Worm (Caenorhabditis elegans): ENCODE measurements around the gene clc-28.

clc-28 gene

DNA sequence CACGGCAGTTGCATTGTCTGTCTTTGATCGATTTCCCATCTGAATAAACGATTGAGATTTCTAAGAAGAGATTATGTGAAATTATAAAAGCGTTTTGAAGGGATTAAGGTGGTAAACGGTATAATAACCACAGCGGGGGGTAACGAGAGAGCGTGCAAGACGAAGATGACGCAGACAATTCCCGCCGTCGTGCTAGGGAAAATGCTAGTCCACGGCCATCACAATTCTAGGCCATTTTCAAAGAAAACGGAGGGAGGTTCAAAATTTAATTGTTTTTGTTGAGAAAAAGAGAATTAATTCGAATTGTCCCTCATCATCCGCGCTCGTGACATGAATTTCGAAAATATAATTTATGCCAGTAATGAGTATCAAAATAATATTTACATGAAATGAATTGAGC, 20.2 kb downstream of the clc-28 start, which contains the start of gene F10E9.11 (continued):
- TF ChIP-seq dve-1 (tag; optimal IDR thresholded peaks at IDR 0.05; ENCODE audit: insufficient read depth): peak; percentile 72
- TF ChIP-seq mxl-3 (GFP tag; optimal IDR thresholded peaks at IDR 0.05): peak; percentile 64
- no peak for TF ChIP-seq F10B5.3 (tag; optimal IDR thresholded peaks at IDR 0.05)
- TF ChIP-seq D1046.2 (GFP tag; IDR thresholded peaks at IDR 0.05): no peak; the same call in 1 of the 2 replicates
- TF ChIP-seq lin-39 (tag; optimal IDR thresholded peaks at IDR 0.05): no peak
- no peak for TF ChIP-seq fos-1 (tag; optimal IDR thresholded peaks at IDR 0.05)
- peak; percentile 36 for TF ChIP-seq T20F7.1 (GFP tag; optimal IDR thresholded peaks at IDR 0.05)
- TF ChIP-seq unc-130 (GFP tag; optimal IDR thresholded peaks at IDR 0.05): peak; percentile 96
- 0 out of 2 replicates have a peak, but pooled peaks have one; percentile 16 for TF ChIP-seq daf-19 (GFP tag; conservative IDR thresholded peaks at IDR 0.05)
- no peak for TF ChIP-seq lin-1 (GFP tag; IDR thresholded peaks at IDR 0.05)
- TF ChIP-seq ceh-20 (GFP tag; IDR thresholded peaks at IDR 0.05): peak; percentile 26; the same call in 1 of the 2 replicates
- no peak for TF ChIP-seq nhr-237 (tag; optimal IDR thresholded peaks at IDR 0.05)
- peak; percentile 48; the same call in 1 of the 2 replicates for TF ChIP-seq ceh-44 (GFP tag; IDR thresholded peaks at IDR 0.05)
- TF ChIP-seq dmd-6 (GFP tag; IDR thresholded peaks at IDR 0.05): peak; percentile 68; the same call in 1 of the 2 replicates
- TF ChIP-seq duxl-1 (tag; optimal IDR thresholded peaks at IDR 0.05; ENCODE audit: poor library complexity): peak; percentile 57
- TF ChIP-seq Y5F2A.4 (GFP tag; optimal IDR thresholded peaks at IDR 0.05): no peak
- TF ChIP-seq mes-2 (tag; optimal IDR thresholded peaks at IDR 0.05; ENCODE audit: poor library complexity, severe bottlenecking): peak; percentile 98
- peak; percentile 22 for TF ChIP-seq lin-13 (GFP tag; optimal IDR thresholded peaks at IDR 0.05)
- peak; percentile 37; the same call in 1 of the 2 replicates for TF ChIP-seq vab-7 (GFP tag; IDR thresholded peaks at IDR 0.05)
- no peak for TF ChIP-seq pha-4 (GFP tag; IDR thresholded peaks at IDR 0.05)
- TF ChIP-seq pha-4 (tag; optimal IDR thresholded peaks at IDR 0.05): peak; percentile 18
- TF ChIP-seq nhr-102 (tag; optimal IDR thresholded peaks at IDR 0.05): peak; percentile 13
- no peak for TF ChIP-seq ces-1 (GFP tag; optimal IDR thresholded peaks at IDR 0.05)
- peak; percentile 58 for TF ChIP-seq mep-1 (tag; optimal IDR thresholded peaks at IDR 0.05)
- peak; percentile 55 for TF ChIP-seq spr-1 (tag; optimal IDR thresholded peaks at IDR 0.05)
- no peak for TF ChIP-seq zip-2 (tag; optimal IDR thresholded peaks at IDR 0.05)
- peak; percentile 18 for TF ChIP-seq nhr-11 (tag; optimal IDR thresholded peaks at IDR 0.05)

DNA sequence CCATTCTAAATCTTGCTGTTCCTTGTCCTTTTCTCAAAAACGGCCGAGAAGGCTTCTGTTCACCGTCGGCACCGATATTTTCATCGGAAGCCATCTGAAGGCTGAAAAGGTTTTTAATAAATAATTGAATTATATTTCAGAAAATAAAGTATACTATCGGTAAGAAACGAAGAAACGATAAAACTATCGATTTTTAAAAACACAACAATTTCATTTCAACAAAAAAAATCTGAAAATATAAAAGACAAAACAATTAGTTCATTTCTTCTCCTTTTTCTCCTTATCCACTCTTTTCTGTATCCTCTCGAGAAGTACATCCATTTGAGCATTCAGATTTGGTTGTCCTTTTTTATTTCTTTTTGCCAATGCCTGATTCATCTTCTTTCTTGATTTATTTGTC, 20.8 kb downstream of the clc-28 start, which contains the start of gene sas-4:
Gene sas-4 (minus strand): TSS at position 101 of the 400 bp plus-strand sequence.
- TF ChIP-seq ztf-11 (tag; optimal IDR thresholded peaks at IDR 0.05): no peak
- TF ChIP-seq dmd-6 (GFP tag; IDR thresholded peaks at IDR 0.05): no peak
- TF ChIP-seq F10B5.3 (tag; optimal IDR thresholded peaks at IDR 0.05): no peak
- TF ChIP-seq unc-130 (GFP tag; optimal IDR thresholded peaks at IDR 0.05): no peak
- TF ChIP-seq hmg-1.1 (GFP tag; IDR thresholded peaks at IDR 0.05): no peak
- no peak for TF ChIP-seq lim-7 (GFP tag; IDR thresholded peaks at IDR 0.05)
- TF ChIP-seq arid-1 (GFP tag; conservative IDR thresholded peaks at IDR 0.05): no peak
- TF ChIP-seq pqm-1 (tag; optimal IDR thresholded peaks at IDR 0.05): no peak

ce11 chrIII:8312393-8312792, 26.9 kb downstream of the clc-28 start, which contains the start of gene F10E9.2:
F10E9.2 (plus strand) TSS chrIII:8312693.
- TF ChIP-seq mep-1 (tag; optimal IDR thresholded peaks at IDR 0.05) (peak; percentile 2), gei-8 (GFP tag; optimal IDR thresholded peaks at IDR 0.05) (no peak), dmd-9 (GFP tag; IDR thresholded peaks at IDR 0.05) (no peak), zfp-2 (tag; optimal IDR thresholded peaks at IDR 0.05) (no peak)

All from whole organism, L4 larva.